Fruit fly (Drosophila melanogaster) whole organism, embryonic: Measurements from ENCODE around the gene CG6325.

Experiments used
- Atf6 ChIP-seq: fragments of 200-800 bp; sonication (Bioruptor generic); IDR thresholded peaks from 2 replicates; pipeline ENCODE4 v1.3.6; 2022; ENCODE audit warnings: missing biosample characterization, missing genetic modification characterization
- B-H1 ChIP-seq: fragments of 200-800 bp; sonication (Bioruptor generic); IDR thresholded peaks from 3 replicates; pipeline ENCODE4 v1.3.6; 2022; ENCODE audit warnings: missing biosample characterization, missing genetic modification characterization
- CG10543 ChIP-seq: fragments of 200-800 bp; sonication (Bioruptor generic); optimal IDR thresholded peaks from 3 replicates; lab custom pipeline; 2017; ENCODE audit warnings: missing biosample characterization, mild to moderate bottlenecking, missing genetic modification characterization, moderate library complexity
- CG11093 ChIP-seq: fragments of 200-800 bp; sonication (Bioruptor generic); IDR thresholded peaks from 3 replicates; pipeline ENCODE4 v1.3.6; 2022; ENCODE audit warnings: missing biosample characterization, missing genetic modification characterization
- CG11398 ChIP-seq: fragments of 200-800 bp; sonication (Bioruptor generic); optimal IDR thresholded peaks from 2 replicates; lab custom pipeline; 2016; ENCODE audit warnings: missing biosample characterization, missing genetic modification characterization
- CG12071 ChIP-seq: fragments of 200-800 bp; sonication (Bioruptor generic); optimal IDR thresholded peaks from 3 replicates; lab custom pipeline; 2018; ENCODE audit warnings: missing biosample characterization, mild to moderate bottlenecking, missing genetic modification characterization
- CG13287 ChIP-seq: fragments of 200-800 bp; sonication (Bioruptor generic); IDR thresholded peaks from 2 replicates; pipeline ENCODE4 v1.3.6; 2022; ENCODE audit warnings: missing biosample characterization, missing genetic modification characterization; ENCODE audit not compliant: partially characterized antibody
- CG13296 ChIP-seq: fragments of 200-800 bp; sonication (Bioruptor generic); optimal IDR thresholded peaks from 3 replicates; lab custom pipeline; 2018; ENCODE audit warnings: missing biosample characterization, mild to moderate bottlenecking, missing genetic modification characterization
- CG13775 ChIP-seq: fragments of 200-800 bp; sonication (Bioruptor generic); optimal IDR thresholded peaks from 3 replicates; lab custom pipeline; 2017; ENCODE audit warnings: missing biosample characterization, mild to moderate bottlenecking, missing genetic modification characterization
- CG13894 ChIP-seq: fragments of 200-800 bp; sonication (Bioruptor generic); optimal IDR thresholded peaks from 3 replicates; lab custom pipeline; 2018; ENCODE audit warnings: missing biosample characterization, mild to moderate bottlenecking, missing genetic modification characterization, moderate library complexity
- CG14667 ChIP-seq: fragments of 200-800 bp; sonication (Bioruptor generic); IDR thresholded peaks from 2 replicates; pipeline ENCODE4 v1.3.6; 2022; ENCODE audit warnings: missing biosample characterization, missing genetic modification characterization
- CG15601 ChIP-seq: fragments of 200-800 bp; sonication (Bioruptor generic); optimal IDR thresholded peaks from 3 replicates; lab custom pipeline; 2019; ENCODE audit warnings: missing biosample characterization, mild to moderate bottlenecking, missing genetic modification characterization, moderate library complexity
- CG16863 ChIP-seq: fragments of 200-800 bp; sonication (Bioruptor generic); optimal IDR thresholded peaks from 3 replicates; lab custom pipeline; 2016; ENCODE audit warnings: missing biosample characterization, missing genetic modification characterization
- CG17612 ChIP-seq: fragments of 200-800 bp; sonication (Bioruptor generic); IDR thresholded peaks from 2 replicates; pipeline ENCODE4 v1.3.6; 2022; ENCODE audit warnings: missing biosample characterization, missing genetic modification characterization
- CG30020 ChIP-seq: fragments of 200-800 bp; optimal IDR thresholded peaks from 2 replicates; lab custom pipeline; 2019; ENCODE audit warnings: missing biosample characterization, mild to moderate bottlenecking, missing genetic modification characterization, moderate library complexity
- CG33213 ChIP-seq: fragments of 200-800 bp; sonication (Bioruptor generic); optimal IDR thresholded peaks from 3 replicates; lab custom pipeline; 2016; ENCODE audit warnings: missing biosample characterization, missing genetic modification characterization
- CG34224 ChIP-seq: fragments of 200-800 bp; sonication (Bioruptor generic); IDR thresholded peaks from 3 replicates; pipeline ENCODE4 v1.3.6; 2022; ENCODE audit warnings: missing biosample characterization, missing genetic modification characterization; ENCODE audit not compliant: partially characterized antibody
- CG43689 ChIP-seq: fragments of 200-800 bp; sonication (Bioruptor generic); IDR thresholded peaks from 2 replicates; pipeline ENCODE4 v1.3.6; 2022; ENCODE audit warnings: missing biosample characterization, missing genetic modification characterization
- CG4707 ChIP-seq: fragments of 200-800 bp; sonication (Bioruptor generic); optimal IDR thresholded peaks from 2 replicates; lab custom pipeline; 2018; ENCODE audit warnings: missing biosample characterization, mild to moderate bottlenecking, missing genetic modification characterization, moderate library complexity
- CG8089 ChIP-seq: fragments of 200-800 bp; sonication (Bioruptor generic); optimal IDR thresholded peaks from 3 replicates; lab custom pipeline; 2016; ENCODE audit warnings: missing biosample characterization, missing genetic modification characterization
- CG8290 ChIP-seq, 3 experiments: fragments of 200-800 bp; sonication (Bioruptor generic); optimal IDR thresholded peaks; 2 replicates each; lab custom pipeline; 2016 to 2019; ENCODE audit warnings: missing biosample characterization in 3 of 3, missing genetic modification characterization in 3 of 3, mild to moderate bottlenecking in 2 of 3, moderate library complexity in 1 of 3
- CG8944 ChIP-seq: fragments of 200-800 bp; sonication (Bioruptor generic); optimal IDR thresholded peaks from 3 replicates; lab custom pipeline; 2016; ENCODE audit warnings: missing biosample characterization, missing genetic modification characterization
- CG9817 ChIP-seq: fragments of 200-800 bp; sonication (Bioruptor generic); optimal IDR thresholded peaks from 2 replicates; lab custom pipeline; 2018; ENCODE audit warnings: missing biosample characterization, mild to moderate bottlenecking, missing genetic modification characterization, moderate library complexity
- CTCF ChIP-seq: fragments of 200-800 bp; sonication (Bioruptor generic); optimal IDR thresholded peaks from 2 replicates; lab custom pipeline; 2017; ENCODE audit warnings: missing biosample characterization, mild to moderate bottlenecking, missing genetic modification characterization, moderate library complexity
- Chrac-16 ChIP-seq: fragments of 200-800 bp; sonication (Bioruptor generic); optimal IDR thresholded peaks from 3 replicates; lab custom pipeline; 2016; ENCODE audit warnings: missing biosample characterization, missing genetic modification characterization
- Dbx ChIP-seq: fragments of 200-800 bp; sonication (Bioruptor generic); IDR thresholded peaks from 3 replicates; pipeline ENCODE4 v1.3.6; 2022; ENCODE audit warnings: missing biosample characterization, missing genetic modification characterization
- Dp ChIP-seq: fragments of 200-800 bp; sonication (Bioruptor generic); optimal IDR thresholded peaks from 2 replicates; lab custom pipeline; 2018; ENCODE audit warnings: missing biosample characterization, mild to moderate bottlenecking, missing genetic modification characterization, moderate library complexity
- Kr ChIP-seq: fragments of 200-800 bp; sonication (Bioruptor generic); optimal IDR thresholded peaks from 2 replicates; lab custom pipeline; 2017; ENCODE audit warnings: missing biosample characterization, mild to moderate bottlenecking, missing genetic modification characterization
- Lhr ChIP-seq: fragments of 200-800 bp; sonication (Bioruptor generic); optimal IDR thresholded peaks from 3 replicates; lab custom pipeline; 2017; ENCODE audit warnings: mild to moderate bottlenecking, missing biosample characterization, missing genetic modification reagents, missing genetic modification characterization
- Neu2 ChIP-seq: fragments of 200-800 bp; sonication (Bioruptor generic); optimal IDR thresholded peaks from 3 replicates; lab custom pipeline; 2016; ENCODE audit warnings: missing biosample characterization, missing genetic modification characterization, borderline replicate concordance
- Opbp ChIP-seq: fragments of 200-800 bp; sonication (Bioruptor generic); IDR thresholded peaks from 3 replicates; pipeline ENCODE4 v1.3.6; 2022; ENCODE audit warnings: missing biosample characterization, missing genetic modification characterization; ENCODE audit not compliant: partially characterized antibody
- Poxn ChIP-seq: fragments of 200-800 bp; sonication (Bioruptor generic); IDR thresholded peaks from 2 replicates; pipeline ENCODE4 v1.3.6; 2022; ENCODE audit warnings: missing biosample characterization, missing genetic modification characterization
- Sin3A ChIP-seq: fragments of >200 bp; optimal IDR thresholded peaks from 2 replicates; lab custom pipeline; 2018
- Trl ChIP-seq, 3 experiments: fragments of >200 bp in 2 of 3; fragments of 200-800 bp in 1 of 3; sonication (Bioruptor generic) in 1 of 3; optimal IDR thresholded peaks; 2 replicates in 1 of 3; 3 replicates in 2 of 3; lab custom pipeline; 2016 to 2017; ENCODE audit warnings: missing biosample characterization in 1 of 3, missing genetic modification characterization in 1 of 3
- bbx ChIP-seq: fragments of 200-800 bp; sonication (Bioruptor generic); IDR thresholded peaks from 2 replicates; pipeline ENCODE4 v1.3.6; 2022; ENCODE audit warnings: missing biosample characterization, missing genetic modification characterization; ENCODE audit not compliant: partially characterized antibody
- cad ChIP-seq: fragments of >200 bp; optimal IDR thresholded peaks from 2 replicates; lab custom pipeline; 2017; ENCODE audit warnings: missing biosample characterization, missing genetic modification characterization
- danr ChIP-seq: fragments of 200-800 bp; sonication (Bioruptor generic); IDR thresholded peaks from 2 replicates; pipeline ENCODE4 v1.3.6; 2022; ENCODE audit warnings: missing biosample characterization, missing genetic modification characterization
- dimm ChIP-seq: fragments of 200-800 bp; sonication (Bioruptor generic); IDR thresholded peaks from 2 replicates; pipeline ENCODE4 v1.3.6; 2022; ENCODE audit warnings: missing biosample characterization, missing genetic modification characterization
- emc ChIP-seq: fragments of 200-800 bp; sonication (Bioruptor generic); optimal IDR thresholded peaks from 2 replicates; lab custom pipeline; 2016; ENCODE audit warnings: missing biosample characterization, missing genetic modification characterization
- exex ChIP-seq: fragments of 200-800 bp; sonication (Bioruptor generic); optimal IDR thresholded peaks from 4 replicates; lab custom pipeline; 2018; ENCODE audit warnings: missing biosample characterization, mild to moderate bottlenecking, missing genetic modification characterization, moderate library complexity
- grn ChIP-seq: fragments of 200-800 bp; sonication (Bioruptor generic); optimal IDR thresholded peaks from 3 replicates; lab custom pipeline; 2017; ENCODE audit warnings: missing biosample characterization, missing genetic modification characterization
- gt ChIP-seq: fragments of 200-800 bp; sonication (Bioruptor generic); IDR thresholded peaks from 2 replicates; pipeline ENCODE4 v1.3.6; 2022; ENCODE audit warnings: missing biosample characterization, missing genetic modification characterization
- hbn ChIP-seq: fragments of 200-800 bp; sonication (Bioruptor generic); IDR thresholded peaks from 2 replicates; pipeline ENCODE4 v1.3.6; 2022; ENCODE audit warnings: missing biosample characterization, missing genetic modification characterization; ENCODE audit not compliant: partially characterized antibody
- lmd ChIP-seq: fragments of 200-800 bp; sonication (Bioruptor generic); IDR thresholded peaks from 2 replicates; pipeline ENCODE4 v1.3.6; 2022; ENCODE audit warnings: missing biosample characterization, missing genetic modification characterization
- onecut ChIP-seq: fragments of 200-800 bp; sonication (Bioruptor generic); IDR thresholded peaks from 2 replicates; pipeline ENCODE4 v1.3.6; 2022; ENCODE audit warnings: missing biosample characterization, missing genetic modification characterization
- pho ChIP-seq: fragments of 200-800 bp; sonication (Bioruptor generic); optimal IDR thresholded peaks from 2 replicates; lab custom pipeline; 2016; ENCODE audit warnings: missing biosample characterization, missing genetic modification characterization
- salm ChIP-seq: fragments of 200-800 bp; sonication (Bioruptor generic); optimal IDR thresholded peaks from 2 replicates; lab custom pipeline; 2018; ENCODE audit warnings: missing biosample characterization, mild to moderate bottlenecking, missing genetic modification characterization
- sc ChIP-seq, 3 experiments: fragments of >200 bp in 2 of 3; fragments of 200-800 bp in 1 of 3; sonication (Bioruptor generic) in 1 of 3; optimal IDR thresholded peaks; 2 replicates in 2 of 3; 3 replicates in 1 of 3; lab custom pipeline; 2017; ENCODE audit warnings: mild to moderate bottlenecking in 1 of 3, missing biosample characterization in 1 of 3, missing genetic modification characterization in 1 of 3, missing genetic modification reagents in 1 of 3
- sens-2 ChIP-seq: fragments of 200-800 bp; sonication (Bioruptor generic); IDR thresholded peaks from 2 replicates; pipeline ENCODE4 v1.3.6; 2022; ENCODE audit warnings: missing biosample characterization, missing genetic modification characterization
- tap ChIP-seq: fragments of 200-800 bp; optimal IDR thresholded peaks from 3 replicates; lab custom pipeline; 2019; ENCODE audit warnings: missing biosample characterization, mild to moderate bottlenecking, missing genetic modification characterization, moderate library complexity
- trh ChIP-seq: fragments of 200-800 bp; sonication (Bioruptor generic); optimal IDR thresholded peaks from 2 replicates; lab custom pipeline; 2016; ENCODE audit warnings: missing biosample characterization, missing genetic modification characterization
- tup ChIP-seq: fragments of 200-800 bp; sonication (Bioruptor generic); optimal IDR thresholded peaks from 2 replicates; lab custom pipeline; 2016; ENCODE audit warnings: missing biosample characterization, mild to moderate bottlenecking, missing genetic modification characterization, moderate library complexity

Gene CG6325

dm6 chr3R:10407066-10407465 is at the start of gene CG6325 (continued):
- TF ChIP-seq CG14667 (GFP tag; lab: Robert Waterston, UW), result no peak
- no peak for TF ChIP-seq exex (tag; lab: Kevin White, UChicago)
- TF ChIP-seq sc (optimal IDR thresholded peaks at IDR 0.05; lab: Kevin White, UChicago), result no peak
- TF ChIP-seq sc (GFP tag; optimal IDR thresholded peaks at IDR 0.05; lab: Kevin White, UChicago), result no peak
- peak; percentile 98 for TF ChIP-seq Opbp (GFP tag; lab: Robert Waterston, UW)
- peak; percentile 99 for TF ChIP-seq bbx (GFP tag; lab: Robert Waterston, UW)
- TF ChIP-seq onecut (GFP tag; lab: Robert Waterston, UW), result no peak
- no peak for TF ChIP-seq CG17612
- TF ChIP-seq tup (GFP tag; lab: Kevin White, UChicago), result no peak
- no peak for TF ChIP-seq CG8290 (GFP tag; optimal IDR thresholded peaks at IDR 0.05; lab: Kevin White, UChicago)
- no peak for TF ChIP-seq CG8290 (tag; optimal IDR thresholded peaks at IDR 0.05; lab: Kevin White, UChicago)
- no peak for TF ChIP-seq CG13894 (tag; lab: Kevin White, UChicago)
- TF ChIP-seq Trl (optimal IDR thresholded peaks at IDR 0.05; lab: Kevin White, UChicago), result no peak
- no peak for TF ChIP-seq Trl (GFP tag; optimal IDR thresholded peaks at IDR 0.05; lab: Kevin White, UChicago)
- no peak for TF ChIP-seq CG13296
- TF ChIP-seq dimm, result no peak
- no peak for TF ChIP-seq B-H1 (GFP tag; lab: Robert Waterston, UW)
- no peak for TF ChIP-seq Chrac-16 (GFP tag; lab: Kevin White, UChicago)
- TF ChIP-seq CG10543, result no peak
- TF ChIP-seq CG4707 (GFP tag; lab: Kevin White, UChicago), result no peak
- no peak for TF ChIP-seq Dbx (GFP tag; lab: Robert Waterston, UW)
- TF ChIP-seq hbn, result peak; percentile 99
- peak; percentile 100 for TF ChIP-seq CG34224 (GFP tag; lab: Robert Waterston, UW)
- TF ChIP-seq CG33213 (GFP tag; lab: Kevin White, UChicago), result no peak
- TF ChIP-seq CG11398 (GFP tag; lab: Kevin White, UChicago), result no peak
- no peak for TF ChIP-seq CG43689 (GFP tag; lab: Robert Waterston, UW)
- TF ChIP-seq Neu2 (GFP tag; lab: Kevin White, UChicago), result no peak
- TF ChIP-seq CG30020 (tag; lab: Kevin White, UChicago), result no peak
- no peak for TF ChIP-seq CG11093 (GFP tag; lab: Robert Waterston, UW)
- TF ChIP-seq CG15601 (tag; lab: Kevin White, UChicago), result no peak
- TF ChIP-seq CG9817 (tag; lab: Kevin White, UChicago), result no peak
- no peak for TF ChIP-seq CG8944 (GFP tag; lab: Kevin White, UChicago)
- TF ChIP-seq CG13287 (GFP tag; lab: Robert Waterston, UW), result peak; percentile 99
- no peak for TF ChIP-seq Poxn (GFP tag; lab: Robert Waterston, UW)
- peak; percentile 10 for TF ChIP-seq Sin3A (lab: Kevin White, UChicago)
- TF ChIP-seq salm, result no peak
- TF ChIP-seq Atf6 (GFP tag; lab: Robert Waterston, UW), result no peak
- no peak for TF ChIP-seq grn
- no peak for TF ChIP-seq CG12071 (GFP tag; lab: Kevin White, UChicago)
- no peak for TF ChIP-seq tap (tag; lab: Kevin White, UChicago)
- TF ChIP-seq gt (GFP tag; lab: Robert Waterston, UW), result no peak
- no peak for TF ChIP-seq danr (GFP tag; lab: Robert Waterston, UW)
- no peak for TF ChIP-seq CTCF (GFP tag; lab: Kevin White, UChicago)
- TF ChIP-seq pho (GFP tag; lab: Kevin White, UChicago), result no peak
- TF ChIP-seq trh (GFP tag; lab: Kevin White, UChicago), result no peak
- TF ChIP-seq CG13775 (GFP tag; lab: Kevin White, UChicago), result no peak
- TF ChIP-seq CG8089, result no peak
- TF ChIP-seq lmd (GFP tag; lab: Robert Waterston, UW), result no peak
- TF ChIP-seq Lhr (GFP tag; lab: Kevin White, UChicago), result no peak
- no peak for TF ChIP-seq sens-2 (GFP tag; lab: Robert Waterston, UW)
- no peak for TF ChIP-seq Kr (GFP tag; lab: Kevin White, UChicago)
- TF ChIP-seq Dp (GFP tag; lab: Kevin White, UChicago), result peak; percentile 94
- TF ChIP-seq CG16863 (GFP tag; lab: Kevin White, UChicago), result no peak
- no peak for TF ChIP-seq cad
- no peak for TF ChIP-seq emc (GFP tag; lab: Kevin White, UChicago)
